Worm (Caenorhabditis elegans) whole organism, L2 larva: Measurements from ENCODE around the gene glc-3.
A peak's percentile ranks its signal among the peaks of the same experiment; 100 is the strongest.

Experiments used
- ama-1 ChIP-seq: fragments of 150-350 bp; optimal IDR thresholded peaks from 2 replicates; lab custom pipeline; 2018; ENCODE audit warnings: inconsistent platforms
- blmp-1 ChIP-seq: sonication (generic microtip); optimal IDR thresholded peaks from 2 replicates; lab custom pipeline; 2017; ENCODE audit warnings: missing genetic modification characterization, mild to moderate bottlenecking, missing compliant biosample characterization, antibody characterized with exemption, moderate library complexity; ENCODE audit not compliant: insufficient read depth
- ceh-16 ChIP-seq: fragments of 150-350 bp; optimal IDR thresholded peaks from 2 replicates; lab custom pipeline; 2014; ENCODE audit warnings: missing biosample characterization, missing genetic modification characterization
- lin-13 ChIP-seq: fragments of 150-350 bp; optimal IDR thresholded peaks from 2 replicates; lab custom pipeline; 2014; ENCODE audit warnings: missing biosample characterization, missing genetic modification reagents, missing genetic modification characterization
- mbf-1 ChIP-seq: sonication (generic microtip); optimal IDR thresholded peaks from 2 replicates; lab custom pipeline; 2017; ENCODE audit warnings: missing biosample characterization, missing genetic modification characterization
- nhr-129 ChIP-seq: fragments of 150-350 bp; optimal IDR thresholded peaks from 2 replicates; lab custom pipeline; 2014; ENCODE audit warnings: missing biosample characterization, missing genetic modification characterization
- nhr-21 ChIP-seq: fragments of 150-350 bp; optimal IDR thresholded peaks from 2 replicates; lab custom pipeline; 2014; ENCODE audit warnings: missing biosample characterization, missing genetic modification characterization
- skn-1 ChIP-seq: sonication (generic microtip); optimal IDR thresholded peaks from 2 replicates; lab custom pipeline; 2017; ENCODE audit warnings: missing biosample characterization, missing genetic modification characterization
- ztf-4 ChIP-seq: fragments of 150-350 bp; optimal IDR thresholded peaks from 2 replicates; lab custom pipeline; 2014; ENCODE audit warnings: missing biosample characterization, missing genetic modification characterization

DNA sequence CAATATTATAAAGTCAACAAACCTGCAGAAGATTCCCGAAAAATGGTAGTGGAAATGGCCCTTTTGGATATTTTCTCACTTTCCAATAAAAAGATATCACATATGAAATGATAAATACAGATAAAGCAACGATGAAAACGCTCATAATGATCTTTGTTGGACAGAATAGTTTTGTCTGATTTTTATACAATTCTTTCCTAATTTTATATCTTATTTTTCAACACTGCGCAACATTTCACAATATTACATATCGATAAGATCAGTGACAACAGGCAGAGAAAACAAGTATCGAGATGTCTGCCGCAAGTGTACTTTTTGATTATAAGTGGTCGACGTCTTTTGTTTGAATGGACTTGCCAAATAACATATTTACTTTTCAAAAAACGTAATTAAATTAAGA, 30.4 kb downstream of the glc-3 start, which contains the start of gene cyp-14A5:
- TF ChIP-seq ceh-16 (tag; lab: Kevin White, UChicago): no peak
- no peak for TF ChIP-seq mbf-1
- TF ChIP-seq ama-1 (lab: Kevin White, UChicago): no peak
- TF ChIP-seq nhr-129 (tag; lab: Kevin White, UChicago): peak; percentile 26
- no peak for TF ChIP-seq nhr-21 (tag; lab: Kevin White, UChicago)
- TF ChIP-seq ztf-4 (tag; lab: Kevin White, UChicago): no peak
- TF ChIP-seq lin-13 (GFP tag; lab: Kevin White, UChicago): no peak
- TF ChIP-seq skn-1 (tag; lab: Kevin White, UChicago): no peak
- TF ChIP-seq blmp-1: no peak
